Fruit fly (Drosophila melanogaster) whole organism, embryonic: ENCODE data around the gene rictor.

Source experiments
- CG10267 ChIP-seq: fragments of 200-800 bp; sonication (Bioruptor generic); optimal IDR thresholded peaks from 2 replicates; lab custom pipeline; 2018; ENCODE audit warnings: missing biosample characterization, mild to moderate bottlenecking, missing genetic modification characterization, moderate library complexity
- CG10274 ChIP-seq: fragments of 200-800 bp; sonication (Bioruptor generic); optimal IDR thresholded peaks from 3 replicates; lab custom pipeline; 2017; ENCODE audit warnings: missing biosample characterization, mild to moderate bottlenecking, missing genetic modification characterization
- CG11247 ChIP-seq: fragments of 200-800 bp; sonication (Bioruptor generic); IDR thresholded peaks from 2 replicates; pipeline ENCODE4 v1.3.6; 2022; ENCODE audit warnings: missing biosample characterization, missing genetic modification characterization
- CG12071 ChIP-seq: fragments of 200-800 bp; sonication (Bioruptor generic); optimal IDR thresholded peaks from 3 replicates; lab custom pipeline; 2018; ENCODE audit warnings: missing biosample characterization, mild to moderate bottlenecking, missing genetic modification characterization
- CG12155 ChIP-seq: fragments of 200-800 bp; sonication (Bioruptor generic); optimal IDR thresholded peaks from 3 replicates; lab custom pipeline; 2016; ENCODE audit warnings: missing biosample characterization, missing genetic modification characterization
- CG13424 ChIP-seq: fragments of 200-800 bp; sonication (Bioruptor generic); optimal IDR thresholded peaks from 2 replicates; lab custom pipeline; 2019; ENCODE audit warnings: missing biosample characterization, mild to moderate bottlenecking, missing genetic modification characterization, moderate library complexity
- CG14965 ChIP-seq: fragments of 200-800 bp; sonication (Bioruptor generic); optimal IDR thresholded peaks from 2 replicates; lab custom pipeline; 2016; ENCODE audit warnings: missing biosample characterization, missing genetic modification characterization, borderline replicate concordance
- CG17829 ChIP-seq: fragments of 200-800 bp; optimal IDR thresholded peaks from 2 replicates; lab custom pipeline; 2019; ENCODE audit warnings: missing biosample characterization, mild to moderate bottlenecking, missing genetic modification characterization, moderate library complexity
- CG2120 ChIP-seq: fragments of 200-800 bp; sonication (Bioruptor generic); optimal IDR thresholded peaks from 3 replicates; lab custom pipeline; 2016; ENCODE audit warnings: missing biosample characterization, missing genetic modification characterization
- CG2712 ChIP-seq: fragments of 200-800 bp; optimal IDR thresholded peaks from 3 replicates; lab custom pipeline; 2019; ENCODE audit warnings: missing biosample characterization, mild to moderate bottlenecking, missing genetic modification characterization, moderate library complexity
- CG3065 ChIP-seq: fragments of 200-800 bp; sonication (Bioruptor generic); optimal IDR thresholded peaks from 2 replicates; lab custom pipeline; 2016; ENCODE audit warnings: missing biosample characterization, missing genetic modification characterization
- CG3163 ChIP-seq: fragments of 200-800 bp; sonication (Bioruptor generic); optimal IDR thresholded peaks from 3 replicates; lab custom pipeline; 2016; ENCODE audit warnings: missing biosample characterization, missing genetic modification characterization
- CG7928 ChIP-seq: fragments of 200-800 bp; sonication (Bioruptor generic); optimal IDR thresholded peaks from 2 replicates; lab custom pipeline; 2017; ENCODE audit warnings: missing biosample characterization, mild to moderate bottlenecking, missing genetic modification characterization
- CG7987 ChIP-seq: fragments of 200-800 bp; sonication (Bioruptor generic); optimal IDR thresholded peaks from 2 replicates; lab custom pipeline; 2018; ENCODE audit warnings: missing biosample characterization, mild to moderate bottlenecking, missing genetic modification characterization, moderate library complexity
- CG8089 ChIP-seq: fragments of 200-800 bp; sonication (Bioruptor generic); optimal IDR thresholded peaks from 3 replicates; lab custom pipeline; 2016; ENCODE audit warnings: missing biosample characterization, missing genetic modification characterization
- CG8359 ChIP-seq: fragments of 200-800 bp; sonication (Bioruptor generic); optimal IDR thresholded peaks from 2 replicates; lab custom pipeline; 2017; ENCODE audit warnings: missing biosample characterization, mild to moderate bottlenecking, missing genetic modification characterization, borderline replicate concordance
- CG8478 ChIP-seq: fragments of >200 bp; optimal IDR thresholded peaks from 2 replicates; lab custom pipeline; 2018
- CG8944 ChIP-seq: fragments of 200-800 bp; sonication (Bioruptor generic); optimal IDR thresholded peaks from 3 replicates; lab custom pipeline; 2016; ENCODE audit warnings: missing biosample characterization, missing genetic modification characterization
- CG9876 ChIP-seq: fragments of 200-800 bp; sonication (Bioruptor generic); optimal IDR thresholded peaks from 2 replicates; lab custom pipeline; 2016; ENCODE audit warnings: missing biosample characterization, missing genetic modification characterization
- CTCF ChIP-seq: fragments of 200-800 bp; sonication (Bioruptor generic); optimal IDR thresholded peaks from 2 replicates; lab custom pipeline; 2017; ENCODE audit warnings: missing biosample characterization, mild to moderate bottlenecking, missing genetic modification characterization, moderate library complexity
- E2f1 ChIP-seq: fragments of 200-800 bp; sonication (Bioruptor generic); IDR thresholded peaks from 2 replicates; pipeline ENCODE4 v1.3.6; 2022; ENCODE audit warnings: missing biosample characterization, missing genetic modification characterization
- Fer1 ChIP-seq: fragments of 200-800 bp; sonication (Bioruptor generic); optimal IDR thresholded peaks from 2 replicates; lab custom pipeline; 2017; ENCODE audit warnings: missing biosample characterization, mild to moderate bottlenecking, missing genetic modification characterization
- Gsc ChIP-seq: fragments of 200-800 bp; sonication (Bioruptor generic); IDR thresholded peaks from 2 replicates; pipeline ENCODE4 v1.3.6; 2022; ENCODE audit warnings: missing biosample characterization, missing genetic modification characterization
- Gug ChIP-seq: fragments of 200-800 bp; sonication (Bioruptor generic); IDR thresholded peaks from 4 replicates; pipeline ENCODE4 v1.3.6; 2022; ENCODE audit warnings: missing biosample characterization, missing genetic modification characterization
- H2.0 ChIP-seq: fragments of 200-800 bp; sonication (Bioruptor generic); IDR thresholded peaks from 2 replicates; pipeline ENCODE4 v1.3.6; 2022; ENCODE audit warnings: missing biosample characterization, missing genetic modification characterization
- HLH3B ChIP-seq: fragments of 200-800 bp; sonication (Bioruptor generic); IDR thresholded peaks from 2 replicates; pipeline ENCODE4 v1.3.6; 2022; ENCODE audit warnings: missing biosample characterization, missing genetic modification characterization
- Hr51 ChIP-seq, 2 experiments: fragments of 200-800 bp; sonication (Bioruptor generic); optimal IDR thresholded peaks; 2 replicates in 1 of 2; 3 replicates in 1 of 2; lab custom pipeline; 2016 to 2018; ENCODE audit warnings: missing biosample characterization in 2 of 2, missing genetic modification characterization in 2 of 2, mild to moderate bottlenecking in 1 of 2, moderate library complexity in 1 of 2
- MTF-1 ChIP-seq: fragments of 200-800 bp; sonication (Bioruptor generic); optimal IDR thresholded peaks from 2 replicates; lab custom pipeline; 2018; ENCODE audit warnings: missing biosample characterization, mild to moderate bottlenecking, missing genetic modification characterization, borderline replicate concordance
- Sox102F ChIP-seq: fragments of 200-800 bp; sonication (Bioruptor generic); optimal IDR thresholded peaks from 2 replicates; lab custom pipeline; 2018; ENCODE audit warnings: missing biosample characterization, mild to moderate bottlenecking, missing genetic modification characterization, moderate library complexity
- Taf1 ChIP-seq: fragments of 200-800 bp; sonication (Bioruptor generic); IDR thresholded peaks from 2 replicates; pipeline ENCODE4 v1.3.6; 2022; ENCODE audit warnings: missing biosample characterization, missing genetic modification characterization
- YL-1 ChIP-seq: fragments of 200-800 bp; sonication (Bioruptor generic); optimal IDR thresholded peaks from 3 replicates; lab custom pipeline; 2017; ENCODE audit warnings: missing biosample characterization, mild to moderate bottlenecking, missing genetic modification characterization
- ap ChIP-seq: fragments of 200-800 bp; sonication (Bioruptor generic); IDR thresholded peaks from 2 replicates; pipeline ENCODE4 v1.3.6; 2022; ENCODE audit warnings: missing biosample characterization, missing genetic modification characterization
- chif ChIP-seq, 2 experiments: fragments of 200-800 bp; sonication (Bioruptor generic); optimal IDR thresholded peaks; 3 replicates each; lab custom pipeline; 2016; ENCODE audit warnings: missing biosample characterization in 2 of 2, missing genetic modification characterization in 2 of 2
- chm ChIP-seq: fragments of 200-800 bp; sonication (Bioruptor generic); IDR thresholded peaks from 2 replicates; pipeline ENCODE4 v1.3.6; 2022; ENCODE audit warnings: missing biosample characterization, missing genetic modification characterization
- dysf ChIP-seq: fragments of 200-800 bp; sonication (Bioruptor generic); IDR thresholded peaks from 3 replicates; pipeline ENCODE4 v1.3.6; 2022; ENCODE audit warnings: missing biosample characterization, missing genetic modification characterization
- gem ChIP-seq: fragments of 200-800 bp; sonication (Bioruptor generic); optimal IDR thresholded peaks from 2 replicates; lab custom pipeline; 2019; ENCODE audit warnings: missing biosample characterization, mild to moderate bottlenecking, missing genetic modification characterization, moderate library complexity
- gt ChIP-seq: fragments of 200-800 bp; sonication (Bioruptor generic); IDR thresholded peaks from 2 replicates; pipeline ENCODE4 v1.3.6; 2022; ENCODE audit warnings: missing biosample characterization, missing genetic modification characterization
- her ChIP-seq: fragments of 200-800 bp; sonication (Bioruptor generic); optimal IDR thresholded peaks from 2 replicates; lab custom pipeline; 2016; ENCODE audit warnings: missing biosample characterization, missing genetic modification characterization
- jumu ChIP-seq: fragments of 200-800 bp; sonication (Bioruptor generic); optimal IDR thresholded peaks from 3 replicates; lab custom pipeline; 2016; ENCODE audit warnings: missing biosample characterization, missing genetic modification characterization
- ken ChIP-seq: fragments of 200-800 bp; sonication (Bioruptor generic); IDR thresholded peaks from 3 replicates; pipeline ENCODE4 v1.3.6; 2022; ENCODE audit warnings: missing biosample characterization, missing genetic modification characterization
- knrl ChIP-seq: fragments of 200-800 bp; sonication (Bioruptor generic); IDR thresholded peaks from 3 replicates; pipeline ENCODE4 v1.3.6; 2022; ENCODE audit warnings: missing biosample characterization, missing genetic modification characterization; ENCODE audit not compliant: partially characterized antibody
- nerfin-1 ChIP-seq: fragments of 200-800 bp; sonication (Bioruptor generic); optimal IDR thresholded peaks from 3 replicates; lab custom pipeline; 2019; ENCODE audit warnings: missing biosample characterization, mild to moderate bottlenecking, missing genetic modification characterization, moderate library complexity
- nerfin-2 ChIP-seq: fragments of 200-800 bp; sonication (Bioruptor generic); IDR thresholded peaks from 2 replicates; pipeline ENCODE4 v1.3.6; 2022; ENCODE audit warnings: missing biosample characterization, missing genetic modification characterization; ENCODE audit not compliant: partially characterized antibody
- prd ChIP-seq, 3 experiments: fragments of >200 bp in 2 of 3; fragments of 200-800 bp in 1 of 3; sonication (Bioruptor generic) in 1 of 3; optimal IDR thresholded peaks in 2 of 3; IDR thresholded peaks in 1 of 3; 2 replicates in 2 of 3; 3 replicates in 1 of 3; pipeline versions ENCODE4 v1.3.6 to Lab custom; 2017 to 2022; ENCODE audit warnings: missing biosample characterization in 1 of 3, missing genetic modification characterization in 1 of 3
- pros ChIP-seq: fragments of 200-800 bp; sonication (Bioruptor generic); optimal IDR thresholded peaks from 3 replicates; lab custom pipeline; 2019; ENCODE audit warnings: missing biosample characterization, mild to moderate bottlenecking, missing genetic modification characterization, moderate library complexity
- psq ChIP-seq: fragments of 200-800 bp; sonication (Bioruptor generic); optimal IDR thresholded peaks from 2 replicates; lab custom pipeline; 2017; ENCODE audit warnings: missing biosample characterization, missing genetic modification characterization
- repo ChIP-seq: fragments of 200-800 bp; sonication (Bioruptor generic); optimal IDR thresholded peaks from 2 replicates; lab custom pipeline; 2016; ENCODE audit warnings: missing biosample characterization, missing genetic modification characterization
- ro ChIP-seq: fragments of 200-800 bp; sonication (Bioruptor generic); IDR thresholded peaks from 2 replicates; pipeline ENCODE4 v1.3.6; 2022; ENCODE audit warnings: missing biosample characterization, missing genetic modification characterization
- run ChIP-seq: fragments of 200-800 bp; sonication (Bioruptor generic); optimal IDR thresholded peaks from 3 replicates; lab custom pipeline; 2018; ENCODE audit warnings: missing biosample characterization, mild to moderate bottlenecking, missing genetic modification characterization
- sens ChIP-seq: fragments of 200-800 bp; sonication (Bioruptor generic); peaks from one replicate; lab custom pipeline; 2016; ENCODE audit warnings: missing biosample characterization, missing genetic modification characterization
- sens-2 ChIP-seq: fragments of 200-800 bp; sonication (Bioruptor generic); IDR thresholded peaks from 2 replicates; pipeline ENCODE4 v1.3.6; 2022; ENCODE audit warnings: missing biosample characterization, missing genetic modification characterization
- tap ChIP-seq: fragments of 200-800 bp; optimal IDR thresholded peaks from 3 replicates; lab custom pipeline; 2019; ENCODE audit warnings: missing biosample characterization, mild to moderate bottlenecking, missing genetic modification characterization, moderate library complexity
- vnd ChIP-seq: fragments of 200-800 bp; sonication (Bioruptor generic); IDR thresholded peaks from 3 replicates; pipeline ENCODE4 v1.3.6; 2022; ENCODE audit warnings: missing biosample characterization, missing genetic modification characterization; ENCODE audit not compliant: partially characterized antibody

rictor gene

DNA sequence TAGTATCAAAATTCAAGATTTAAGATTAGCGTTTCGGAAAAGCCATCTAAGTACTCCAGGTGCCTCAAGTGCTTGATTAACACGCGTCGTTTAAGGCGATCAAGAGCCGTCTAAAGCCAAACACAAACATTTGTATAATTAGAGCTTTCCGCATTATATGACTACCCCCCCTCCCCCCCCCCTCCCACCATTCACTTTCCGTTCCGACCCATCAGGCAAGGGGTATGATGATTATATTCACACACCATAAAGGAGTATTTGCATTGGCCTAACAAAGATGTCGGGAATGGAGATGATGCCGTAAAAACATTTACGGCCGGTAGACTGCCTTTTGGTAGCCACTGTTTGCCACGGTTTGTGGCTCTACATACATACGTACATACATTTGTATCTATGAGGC lies 45.5 kb upstream of the rictor start (continued):
- TF ChIP-seq gt (GFP tag; lab: Robert Waterston, UW) = no peak
- TF ChIP-seq CG2120 (GFP tag; lab: Kevin White, UChicago) = no peak
- no peak for TF ChIP-seq nerfin-1 (tag; lab: Kevin White, UChicago)
- no peak for TF ChIP-seq sens (GFP tag; lab: Kevin White, UChicago)
- no peak for TF ChIP-seq jumu (GFP tag; lab: Kevin White, UChicago)
- TF ChIP-seq Hr51 (GFP tag; optimal IDR thresholded peaks at IDR 0.05; lab: Kevin White, UChicago) = peak in 1 of 2 experiments; percentile 32
- no peak for TF ChIP-seq sens-2 (GFP tag; lab: Robert Waterston, UW)
- no peak for TF ChIP-seq Taf1 (GFP tag; lab: Robert Waterston, UW)
- no peak for TF ChIP-seq chif (GFP tag; optimal IDR thresholded peaks at IDR 0.05; lab: Kevin White, UChicago)
- TF ChIP-seq CG7928 (GFP tag; lab: Kevin White, UChicago) = no peak
- no peak for TF ChIP-seq repo (GFP tag; lab: Kevin White, UChicago)
- no peak for TF ChIP-seq E2f1 (GFP tag; lab: Robert Waterston, UW)
- no peak for TF ChIP-seq CG8478 (lab: Kevin White, UChicago)
- peak; percentile 13 for TF ChIP-seq gem (tag; lab: Kevin White, UChicago)
- TF ChIP-seq CG7987 (GFP tag; lab: Kevin White, UChicago) = peak; percentile 42
- TF ChIP-seq CG9876 (GFP tag; lab: Kevin White, UChicago) = no peak
- no peak for TF ChIP-seq CG3163 (GFP tag; lab: Kevin White, UChicago)
- TF ChIP-seq tap (tag; lab: Kevin White, UChicago) = peak; percentile 21
- no peak for TF ChIP-seq ken
- no peak for TF ChIP-seq prd (optimal IDR thresholded peaks at IDR 0.05; lab: Kevin White, UChicago)
- TF ChIP-seq prd (GFP tag; IDR thresholded peaks at IDR 0.05; lab: Robert Waterston, UW) = no peak
- TF ChIP-seq vnd (GFP tag; lab: Robert Waterston, UW) = no peak
- TF ChIP-seq CG10267 (tag; lab: Kevin White, UChicago) = no peak
- no peak for TF ChIP-seq pros (GFP tag; lab: Kevin White, UChicago)
- TF ChIP-seq knrl (GFP tag; lab: Robert Waterston, UW) = no peak
- TF ChIP-seq CG13424 (tag; lab: Kevin White, UChicago) = peak; percentile 37
- TF ChIP-seq CG14965 (GFP tag; lab: Kevin White, UChicago) = no peak
- no peak for TF ChIP-seq MTF-1 (GFP tag; lab: Kevin White, UChicago)
- no peak for TF ChIP-seq CG8089 (GFP tag; lab: Kevin White, UChicago)
- TF ChIP-seq CG12071 (GFP tag; lab: Kevin White, UChicago) = peak; percentile 72
- no peak for TF ChIP-seq Gug (GFP tag; lab: Robert Waterston, UW)
- no peak for TF ChIP-seq CG12155 (GFP tag; lab: Kevin White, UChicago)
- TF ChIP-seq dysf = no peak
- TF ChIP-seq CG2712 (tag; lab: Kevin White, UChicago) = no peak
- no peak for TF ChIP-seq ro (GFP tag; lab: Robert Waterston, UW)
- TF ChIP-seq H2.0 (GFP tag; lab: Robert Waterston, UW) = no peak
- TF ChIP-seq psq (GFP tag; lab: Kevin White, UChicago) = no peak
- TF ChIP-seq chm (GFP tag; lab: Robert Waterston, UW) = no peak
- no peak for TF ChIP-seq HLH3B
- no peak for TF ChIP-seq CG17829 (tag; lab: Kevin White, UChicago)
- TF ChIP-seq Sox102F (GFP tag; lab: Kevin White, UChicago) = no peak
- TF ChIP-seq YL-1 = no peak
- TF ChIP-seq CG8359 = no peak
- TF ChIP-seq CG8944 (GFP tag; lab: Kevin White, UChicago) = no peak
- TF ChIP-seq CTCF (GFP tag; lab: Kevin White, UChicago) = no peak
- TF ChIP-seq Gsc (GFP tag; lab: Robert Waterston, UW) = no peak
- TF ChIP-seq CG11247 = no peak
- no peak for TF ChIP-seq CG3065 (GFP tag; lab: Kevin White, UChicago)
- no peak for TF ChIP-seq CG10274
- TF ChIP-seq nerfin-2 (GFP tag; lab: Robert Waterston, UW) = no peak
- no peak for TF ChIP-seq run
- peak; percentile 46 for TF ChIP-seq Fer1 (GFP tag; lab: Kevin White, UChicago)
- TF ChIP-seq her = no peak
- TF ChIP-seq ap = no peak
